Fruit fly (Drosophila melanogaster) whole organism, embryonic: ENCODE results near the gene CG3184.

ENCODE experiments used
- BEAF-32 ChIP-seq: fragments of 200-800 bp; sonication (Bioruptor generic); optimal IDR thresholded peaks from 3 replicates; lab custom pipeline; 2017; ENCODE audit warnings: missing biosample characterization, missing genetic modification characterization, mild to moderate bottlenecking, moderate library complexity, missing genetic modification reagents
- Bgb ChIP-seq: fragments of 200-800 bp; sonication (Bioruptor generic); IDR thresholded peaks from 2 replicates; pipeline ENCODE4 v1.3.6; 2022; ENCODE audit warnings: missing biosample characterization, missing genetic modification characterization; ENCODE audit not compliant: partially characterized antibody
- BtbVII ChIP-seq: fragments of 200-800 bp; sonication (Bioruptor generic); optimal IDR thresholded peaks from 3 replicates; lab custom pipeline; 2017; ENCODE audit warnings: missing biosample characterization, mild to moderate bottlenecking, missing genetic modification characterization
- CG10267 ChIP-seq: fragments of 200-800 bp; sonication (Bioruptor generic); optimal IDR thresholded peaks from 2 replicates; lab custom pipeline; 2018; ENCODE audit warnings: missing biosample characterization, mild to moderate bottlenecking, missing genetic modification characterization, moderate library complexity
- CG10543 ChIP-seq: fragments of 200-800 bp; sonication (Bioruptor generic); optimal IDR thresholded peaks from 3 replicates; lab custom pipeline; 2017; ENCODE audit warnings: missing biosample characterization, mild to moderate bottlenecking, missing genetic modification characterization, moderate library complexity
- CG10979 ChIP-seq: fragments of 200-800 bp; sonication (Bioruptor generic); optimal IDR thresholded peaks from 2 replicates; lab custom pipeline; 2018; ENCODE audit warnings: missing biosample characterization, mild to moderate bottlenecking, missing genetic modification characterization, moderate library complexity
- CG12391 ChIP-seq: fragments of 200-800 bp; sonication (Bioruptor generic); optimal IDR thresholded peaks from 3 replicates; lab custom pipeline; 2018; ENCODE audit warnings: missing biosample characterization, mild to moderate bottlenecking, missing genetic modification characterization, moderate library complexity
- CG13287 ChIP-seq: fragments of 200-800 bp; sonication (Bioruptor generic); IDR thresholded peaks from 2 replicates; pipeline ENCODE4 v1.3.6; 2022; ENCODE audit warnings: missing biosample characterization, missing genetic modification characterization; ENCODE audit not compliant: partially characterized antibody
- CG13424 ChIP-seq: fragments of 200-800 bp; sonication (Bioruptor generic); optimal IDR thresholded peaks from 2 replicates; lab custom pipeline; 2019; ENCODE audit warnings: missing biosample characterization, mild to moderate bottlenecking, missing genetic modification characterization, moderate library complexity
- CG13894 ChIP-seq: fragments of 200-800 bp; sonication (Bioruptor generic); optimal IDR thresholded peaks from 3 replicates; lab custom pipeline; 2018; ENCODE audit warnings: missing biosample characterization, mild to moderate bottlenecking, missing genetic modification characterization, moderate library complexity
- CG14710 ChIP-seq: fragments of 200-800 bp; sonication (Bioruptor generic); optimal IDR thresholded peaks from 3 replicates; lab custom pipeline; 2019; ENCODE audit warnings: missing biosample characterization, mild to moderate bottlenecking, missing genetic modification characterization, moderate library complexity
- CG15601 ChIP-seq: fragments of 200-800 bp; sonication (Bioruptor generic); optimal IDR thresholded peaks from 3 replicates; lab custom pipeline; 2019; ENCODE audit warnings: missing biosample characterization, mild to moderate bottlenecking, missing genetic modification characterization, moderate library complexity
- CG16815 ChIP-seq: fragments of 200-800 bp; sonication (Bioruptor generic); optimal IDR thresholded peaks from 3 replicates; lab custom pipeline; 2017; ENCODE audit warnings: missing biosample characterization, mild to moderate bottlenecking, missing genetic modification characterization
- CG30020 ChIP-seq: fragments of 200-800 bp; optimal IDR thresholded peaks from 2 replicates; lab custom pipeline; 2019; ENCODE audit warnings: missing biosample characterization, mild to moderate bottlenecking, missing genetic modification characterization, moderate library complexity
- CG6175 ChIP-seq: fragments of 200-800 bp; sonication (Bioruptor generic); IDR thresholded peaks from 3 replicates; pipeline ENCODE4 v1.3.6; 2022; ENCODE audit warnings: missing biosample characterization, missing genetic modification characterization
- Dfd ChIP-seq, 2 experiments: fragments of >200 bp; optimal IDR thresholded peaks; 2 replicates each; lab custom pipeline; 2017; ENCODE audit warnings: missing biosample characterization in 2 of 2, missing genetic modification characterization in 2 of 2
- Dref ChIP-seq: fragments of 200-800 bp; sonication (Bioruptor generic); IDR thresholded peaks from 2 replicates; pipeline ENCODE4 v1.3.6; 2022; ENCODE audit warnings: missing biosample characterization, missing genetic modification characterization
- Eip74EF ChIP-seq, 2 experiments: fragments of 200-800 bp in 1 of 2; fragments of >200 bp in 1 of 2; sonication (Bioruptor generic) in 1 of 2; optimal IDR thresholded peaks; 2 replicates each; lab custom pipeline; 2017 to 2019; ENCODE audit warnings: missing biosample characterization in 2 of 2, missing genetic modification characterization in 2 of 2, mild to moderate bottlenecking in 1 of 2, moderate library complexity in 1 of 2
- H2.0 ChIP-seq: fragments of 200-800 bp; sonication (Bioruptor generic); IDR thresholded peaks from 2 replicates; pipeline ENCODE4 v1.3.6; 2022; ENCODE audit warnings: missing biosample characterization, missing genetic modification characterization
- Hr78 ChIP-seq, 2 experiments: fragments of 200-800 bp in 1 of 2; fragments of >200 bp in 1 of 2; sonication (Bioruptor generic) in 1 of 2; optimal IDR thresholded peaks; 2 replicates each; lab custom pipeline; 2017 to 2019; ENCODE audit warnings: missing biosample characterization in 2 of 2, missing genetic modification characterization in 2 of 2, mild to moderate bottlenecking in 1 of 2, moderate library complexity in 1 of 2
- Hsf ChIP-seq: fragments of 200-800 bp; sonication (Bioruptor generic); optimal IDR thresholded peaks from 3 replicates; lab custom pipeline; 2016; ENCODE audit warnings: missing biosample characterization, missing genetic modification characterization
- Jarid2 ChIP-seq: fragments of 200-800 bp; sonication (Bioruptor generic); optimal IDR thresholded peaks from 3 replicates; lab custom pipeline; 2017; ENCODE audit warnings: mild to moderate bottlenecking, missing biosample characterization, missing genetic modification reagents, missing genetic modification characterization
- MESR4 ChIP-seq: fragments of 200-800 bp; sonication (Bioruptor generic); optimal IDR thresholded peaks from 2 replicates; lab custom pipeline; 2018; ENCODE audit warnings: missing biosample characterization, mild to moderate bottlenecking, missing genetic modification characterization, moderate library complexity
- Nf-YC ChIP-seq: fragments of 200-800 bp; optimal IDR thresholded peaks from 3 replicates; lab custom pipeline; 2019; ENCODE audit warnings: missing biosample characterization, mild to moderate bottlenecking, missing genetic modification characterization, moderate library complexity
- Scr ChIP-seq: fragments of 200-800 bp; sonication (Bioruptor generic); IDR thresholded peaks from 2 replicates; pipeline ENCODE4 v1.3.6; 2022; ENCODE audit warnings: missing biosample characterization, missing genetic modification characterization; ENCODE audit not compliant: partially characterized antibody
- Sry-δ ChIP-seq: fragments of 200-800 bp; sonication (Bioruptor generic); optimal IDR thresholded peaks from 2 replicates; lab custom pipeline; 2016; ENCODE audit warnings: missing biosample characterization, missing genetic modification characterization
- exex ChIP-seq: fragments of 200-800 bp; sonication (Bioruptor generic); optimal IDR thresholded peaks from 4 replicates; lab custom pipeline; 2018; ENCODE audit warnings: missing biosample characterization, mild to moderate bottlenecking, missing genetic modification characterization, moderate library complexity
- eyg ChIP-seq: fragments of 200-800 bp; sonication (Bioruptor generic); optimal IDR thresholded peaks from 3 replicates; lab custom pipeline; 2016; ENCODE audit warnings: missing biosample characterization, missing genetic modification characterization
- gem ChIP-seq: fragments of 200-800 bp; sonication (Bioruptor generic); optimal IDR thresholded peaks from 2 replicates; lab custom pipeline; 2019; ENCODE audit warnings: missing biosample characterization, mild to moderate bottlenecking, missing genetic modification characterization, moderate library complexity
- gsb-n ChIP-seq: fragments of 200-800 bp; sonication (Bioruptor generic); optimal IDR thresholded peaks from 3 replicates; lab custom pipeline; 2018; ENCODE audit warnings: missing biosample characterization, mild to moderate bottlenecking, missing genetic modification characterization
- ind ChIP-seq: fragments of 200-800 bp; sonication (Bioruptor generic); optimal IDR thresholded peaks from 3 replicates; lab custom pipeline; 2016; ENCODE audit warnings: missing biosample characterization, missing genetic modification characterization
- insv ChIP-seq, 2 experiments: fragments of 200-800 bp; sonication (Bioruptor generic); optimal IDR thresholded peaks; 3 replicates each; lab custom pipeline; 2016 to 2018; ENCODE audit warnings: missing biosample characterization in 2 of 2, missing genetic modification characterization in 2 of 2
- lab ChIP-seq: fragments of 200-800 bp; sonication (Bioruptor generic); optimal IDR thresholded peaks from 3 replicates; lab custom pipeline; 2017; ENCODE audit warnings: missing biosample characterization, missing genetic modification characterization, mild to moderate bottlenecking, moderate library complexity, missing genetic modification reagents
- pzg ChIP-seq: fragments of 200-800 bp; sonication (Bioruptor generic); optimal IDR thresholded peaks from 3 replicates; lab custom pipeline; 2018; ENCODE audit warnings: missing biosample characterization, mild to moderate bottlenecking, missing genetic modification characterization, moderate library complexity
- sna ChIP-seq: fragments of 200-800 bp; sonication (Bioruptor generic); IDR thresholded peaks from 2 replicates; pipeline ENCODE4 v1.3.6; 2022; ENCODE audit warnings: missing biosample characterization, missing genetic modification characterization; ENCODE audit not compliant: partially characterized antibody
- sqz ChIP-seq: fragments of 200-800 bp; sonication (Bioruptor generic); optimal IDR thresholded peaks from 3 replicates; lab custom pipeline; 2018; ENCODE audit warnings: missing biosample characterization, mild to moderate bottlenecking, missing genetic modification characterization
- trem ChIP-seq: fragments of 200-800 bp; optimal IDR thresholded peaks from 3 replicates; lab custom pipeline; 2019; ENCODE audit warnings: missing biosample characterization, mild to moderate bottlenecking, missing genetic modification characterization, moderate library complexity
- twi ChIP-seq: fragments of 200-800 bp; optimal IDR thresholded peaks from 2 replicates; lab custom pipeline; 2019; ENCODE audit warnings: missing biosample characterization, mild to moderate bottlenecking, missing genetic modification characterization, moderate library complexity
- unc-4 ChIP-seq: fragments of 200-800 bp; sonication (Bioruptor generic); IDR thresholded peaks from 2 replicates; pipeline ENCODE4 v1.3.6; 2022; ENCODE audit warnings: missing biosample characterization, missing genetic modification characterization; ENCODE audit not compliant: partially characterized antibody
- zfh1 ChIP-seq: fragments of 200-800 bp; sonication (Bioruptor generic); IDR thresholded peaks from 3 replicates; pipeline ENCODE4 v1.3.6; 2022; ENCODE audit warnings: missing biosample characterization, missing genetic modification characterization

CG3184 gene

dm6 chrX:6661392-6661837 lies 27.2 kb downstream of the CG3184 start, which contains the start of the genes CG3224 and Ctr1A (continued):
- peak; percentile 28 for TF ChIP-seq MESR4 (GFP tag; lab: Kevin White, UChicago)
- no peak for TF ChIP-seq Hr78 (GFP tag; optimal IDR thresholded peaks at IDR 0.05; lab: Kevin White, UChicago)
- peak in 1 of 2 experiments; percentile 11 for TF ChIP-seq insv (GFP tag; optimal IDR thresholded peaks at IDR 0.05; lab: Kevin White, UChicago)
- peak; percentile 3 for TF ChIP-seq Nf-YC (tag; lab: Kevin White, UChicago)
- TF ChIP-seq ind (GFP tag; lab: Kevin White, UChicago): no peak
- TF ChIP-seq zfh1 (GFP tag; lab: Robert Waterston, UW): no peak
- no peak for TF ChIP-seq CG6175 (GFP tag; lab: Robert Waterston, UW)
- TF ChIP-seq Bgb: peak; percentile 33; the same call in 1 of the 2 replicates
- TF ChIP-seq Eip74EF (GFP tag; optimal IDR thresholded peaks at IDR 0.05; lab: Kevin White, UChicago): peak in 1 of 2 experiments; percentile 14
- no peak for TF ChIP-seq Dfd (GFP tag; optimal IDR thresholded peaks at IDR 0.05; lab: Kevin White, UChicago)
- TF ChIP-seq exex (tag; lab: Kevin White, UChicago): peak; percentile 24
- peak; percentile 7 for TF ChIP-seq CG10543
- TF ChIP-seq CG30020 (tag; lab: Kevin White, UChicago): peak; percentile 18
- TF ChIP-seq BtbVII: no peak
- peak; percentile 57 for TF ChIP-seq BEAF-32
- TF ChIP-seq Jarid2 (GFP tag; lab: Kevin White, UChicago): peak; percentile 13
- TF ChIP-seq CG10979 (tag; lab: Kevin White, UChicago): no peak
- no peak for TF ChIP-seq Hsf (GFP tag; lab: Kevin White, UChicago)
- TF ChIP-seq CG16815 (GFP tag; lab: Kevin White, UChicago): no peak
- no peak for TF ChIP-seq gsb-n (tag; lab: Kevin White, UChicago)
- peak; percentile 80 for TF ChIP-seq Sry-δ (GFP tag; lab: Kevin White, UChicago)
- TF ChIP-seq lab: peak; percentile 13
- peak; percentile 29; the same call in 1 of the 2 replicates for TF ChIP-seq sna (GFP tag; lab: Robert Waterston, UW)
- peak; percentile 59 for TF ChIP-seq pzg (GFP tag; lab: Kevin White, UChicago)
- TF ChIP-seq unc-4 (GFP tag; lab: Robert Waterston, UW): peak; percentile 54; the same call in 1 of the 2 replicates
- no peak for TF ChIP-seq CG13424 (tag; lab: Kevin White, UChicago)
- TF ChIP-seq twi (tag; lab: Kevin White, UChicago): peak; percentile 72
- peak; percentile 100 for TF ChIP-seq CG14710
- TF ChIP-seq H2.0 (GFP tag; lab: Robert Waterston, UW): no peak
- peak; percentile 45 for TF ChIP-seq Scr (GFP tag; lab: Robert Waterston, UW)
- TF ChIP-seq CG12391 (tag; lab: Kevin White, UChicago): peak; percentile 18
- peak; percentile 56 for TF ChIP-seq CG13287 (GFP tag; lab: Robert Waterston, UW)
- TF ChIP-seq eyg: no peak
- peak; percentile 69 for TF ChIP-seq CG10267
- peak; percentile 19 for TF ChIP-seq CG15601 (tag; lab: Kevin White, UChicago)
- TF ChIP-seq gem (tag; lab: Kevin White, UChicago): peak; percentile 5
- peak; percentile 43 for TF ChIP-seq sqz (GFP tag; lab: Kevin White, UChicago)
- TF ChIP-seq Dref (GFP tag; lab: Robert Waterston, UW): peak; percentile 69
- peak; percentile 76 for TF ChIP-seq trem (tag; lab: Kevin White, UChicago)
- no peak for TF ChIP-seq CG13894 (tag; lab: Kevin White, UChicago)
